Worm (Caenorhabditis elegans) whole organism, late embryonic: ENCODE measurements around the gene nstp-8.

ENCODE experiments used
- C08G9.2 ChIP-seq: sonication (generic microtip); optimal IDR thresholded peaks from 2 replicates; lab custom pipeline; 2016; ENCODE audit warnings: mild to moderate bottlenecking, missing genetic modification characterization, moderate library complexity, missing compliant biosample characterization
- T23F11.4 ChIP-seq: fragments of 200-800 bp; sonication (Bioruptor generic); optimal IDR thresholded peaks from 2 replicates; lab custom pipeline; 2018; ENCODE audit warnings: mild to moderate bottlenecking, missing genetic modification characterization, missing compliant biosample characterization
- ahr-1 ChIP-seq: sonication (generic microtip); optimal IDR thresholded peaks from 2 replicates; lab custom pipeline; 2016; ENCODE audit warnings: missing genetic modification characterization, missing compliant biosample characterization
- ceh-19 ChIP-seq: fragments of 200-800 bp; sonication (Bioruptor generic); optimal IDR thresholded peaks from 2 replicates; lab custom pipeline; 2018; ENCODE audit warnings: mild to moderate bottlenecking, missing genetic modification characterization, missing compliant biosample characterization
- ceh-34 ChIP-seq: sonication (generic microtip); optimal IDR thresholded peaks from 2 replicates; lab custom pipeline; 2016; ENCODE audit warnings: mild to moderate bottlenecking, missing genetic modification characterization, missing compliant biosample characterization
- elt-2 ChIP-seq: sonication (generic microtip); optimal IDR thresholded peaks from 2 replicates; lab custom pipeline; 2016; ENCODE audit warnings: missing genetic modification reagents, missing genetic modification characterization, missing compliant biosample characterization
- elt-4 ChIP-seq: sonication (generic microtip); optimal IDR thresholded peaks from 2 replicates; lab custom pipeline; 2016; ENCODE audit warnings: missing genetic modification characterization, missing compliant biosample characterization
- eyg-1 ChIP-seq: sonication (generic microtip); optimal IDR thresholded peaks from 2 replicates; lab custom pipeline; 2016; ENCODE audit warnings: missing genotype, missing genetic modification characterization, missing compliant biosample characterization
- gmeb-2 ChIP-seq: sonication (generic microtip); optimal IDR thresholded peaks from 2 replicates; lab custom pipeline; 2016; ENCODE audit warnings: missing genetic modification characterization, inconsistent platforms, missing compliant biosample characterization
- hlh-13 ChIP-seq: fragments of 200-800 bp; sonication (Bioruptor generic); optimal IDR thresholded peaks from 2 replicates; lab custom pipeline; 2018; ENCODE audit warnings: mild to moderate bottlenecking, missing genetic modification characterization, missing compliant biosample characterization
- hlh-6 ChIP-seq: sonication (generic microtip); optimal IDR thresholded peaks from 2 replicates; lab custom pipeline; 2016; ENCODE audit warnings: missing genotype, missing genetic modification characterization, missing compliant biosample characterization
- hlh-8 ChIP-seq: sonication (generic microtip); optimal IDR thresholded peaks from 2 replicates; lab custom pipeline; 2016; ENCODE audit warnings: missing genotype, missing genetic modification characterization, missing compliant biosample characterization
- lin-11 ChIP-seq: fragments of 200-800 bp; sonication (Bioruptor generic); optimal IDR thresholded peaks from 2 replicates; lab custom pipeline; 2018; ENCODE audit warnings: mild to moderate bottlenecking, missing genetic modification characterization, missing compliant biosample characterization
- nhr-11 ChIP-seq: fragments of 150-350 bp; optimal IDR thresholded peaks from 2 replicates; lab custom pipeline; 2014; ENCODE audit warnings: missing biosample characterization, missing genetic modification characterization
- nhr-232 ChIP-seq: sonication (generic microtip); optimal IDR thresholded peaks from 2 replicates; lab custom pipeline; 2016; ENCODE audit warnings: missing genetic modification characterization, missing compliant biosample characterization
- pag-3 ChIP-seq: sonication (generic microtip); optimal IDR thresholded peaks from 2 replicates; lab custom pipeline; 2016; ENCODE audit warnings: missing compliant biosample characterization, missing genetic modification characterization, borderline replicate concordance
- pha-2 ChIP-seq: sonication (generic microtip); optimal IDR thresholded peaks from 2 replicates; lab custom pipeline; 2017; ENCODE audit warnings: mild to moderate bottlenecking, missing genetic modification characterization, missing compliant biosample characterization
- pha-4 ChIP-seq: fragments of 150-350 bp; optimal IDR thresholded peaks from 2 replicates; lab custom pipeline; 2018; ENCODE audit warnings: missing biosample characterization, missing genetic modification reagents, missing genetic modification characterization
- pqm-1 ChIP-seq: sonication (generic microtip); optimal IDR thresholded peaks from 2 replicates; lab custom pipeline; 2016; ENCODE audit warnings: missing genetic modification characterization, missing compliant biosample characterization
- sox-2 ChIP-seq: fragments of 200-800 bp; sonication (Bioruptor generic); IDR thresholded peaks from 2 replicates; pipeline ENCODE4 v1.3.6; 2022; ENCODE audit warnings: missing genetic modification reagents, missing genetic modification characterization, missing compliant biosample characterization
- tbx-2 ChIP-seq: sonication (generic microtip); optimal IDR thresholded peaks from 2 replicates; lab custom pipeline; 2016; ENCODE audit warnings: missing genetic modification characterization, missing compliant biosample characterization
- tbx-7 ChIP-seq: sonication (generic microtip); optimal IDR thresholded peaks from 2 replicates; lab custom pipeline; 2016; ENCODE audit warnings: missing genotype, missing genetic modification characterization, missing compliant biosample characterization
- ttx-3 ChIP-seq: sonication (generic microtip); optimal IDR thresholded peaks from 2 replicates; lab custom pipeline; 2016; ENCODE audit warnings: missing genetic modification reagents, missing genetic modification characterization, missing compliant biosample characterization
- unc-42 ChIP-seq: sonication (generic microtip); optimal IDR thresholded peaks from 2 replicates; lab custom pipeline; 2016; ENCODE audit warnings: missing genotype, missing genetic modification characterization, missing compliant biosample characterization
- unc-55 ChIP-seq: sonication (generic microtip); optimal IDR thresholded peaks from 2 replicates; lab custom pipeline; 2017; ENCODE audit warnings: missing biosample characterization, missing genetic modification reagents, missing genetic modification characterization
- unc-86 ChIP-seq: sonication (generic microtip); optimal IDR thresholded peaks from 2 replicates; lab custom pipeline; 2016; ENCODE audit warnings: missing genetic modification characterization, missing compliant biosample characterization

nstp-8 gene

DNA sequence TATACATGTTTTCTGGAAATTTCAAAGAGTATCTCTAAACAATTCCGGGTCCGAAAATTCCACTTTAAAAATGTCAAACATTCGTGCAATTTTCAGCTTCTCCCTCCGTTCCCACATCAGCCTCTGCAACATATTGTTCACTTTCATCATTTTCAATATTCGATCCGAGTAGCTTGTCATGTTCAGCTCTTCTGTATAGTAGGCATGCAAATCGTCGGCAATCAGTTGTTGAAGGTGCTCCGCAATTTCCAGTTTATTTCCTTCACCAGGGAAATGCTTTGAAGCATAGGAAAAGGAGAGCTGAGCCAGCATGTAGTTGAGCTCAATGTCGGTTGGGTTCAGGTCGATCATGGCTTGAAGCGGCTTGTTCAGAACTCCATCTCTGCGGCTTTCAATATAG lies 49.5 kb downstream of the nstp-8 start:
- no peak for TF ChIP-seq ceh-34 (tag; lab: Kevin White, UChicago)
- TF ChIP-seq elt-2 (tag; lab: Kevin White, UChicago): no peak
- TF ChIP-seq gmeb-2 (tag; lab: Kevin White, UChicago): no peak
- TF ChIP-seq unc-86 (tag; lab: Kevin White, UChicago): no peak
- TF ChIP-seq tbx-7: no peak
- no peak for TF ChIP-seq ttx-3
- no peak for TF ChIP-seq tbx-2 (tag; lab: Kevin White, UChicago)
- no peak for TF ChIP-seq elt-4
- no peak for TF ChIP-seq nhr-232
- no peak for TF ChIP-seq nhr-11 (tag; lab: Kevin White, UChicago)
- no peak for TF ChIP-seq sox-2
- TF ChIP-seq eyg-1 (tag; lab: Kevin White, UChicago): no peak
- TF ChIP-seq unc-55: no peak

DNA sequence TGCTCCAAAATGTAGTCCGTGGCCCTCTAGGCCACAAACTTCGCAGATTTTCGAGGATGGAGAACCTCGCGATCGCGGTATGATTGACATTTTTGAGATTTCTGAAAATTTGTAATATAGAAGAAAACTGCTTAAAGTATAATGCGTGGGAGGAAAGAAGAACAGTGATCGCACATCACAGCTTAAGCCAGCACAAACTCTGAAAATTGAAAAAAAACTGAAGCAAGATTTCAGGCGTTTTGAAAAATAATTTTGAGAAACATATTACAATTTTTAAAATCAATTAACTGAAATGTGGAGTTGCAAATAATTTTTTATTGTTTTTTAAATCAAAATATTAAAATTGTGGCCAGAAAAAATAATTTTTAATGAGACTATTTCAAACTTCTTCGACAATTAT lies 51.5 kb downstream of the nstp-8 start, which contains the start of gene nhr-275:
Gene nhr-275, minus strand, starts transcription at position 101 of the 400 bp plus-strand sequence.
- no peak for TF ChIP-seq sox-2
- TF ChIP-seq ceh-19 (GFP tag; lab: Kevin White, UChicago): no peak
- no peak for TF ChIP-seq ahr-1 (tag; lab: Kevin White, UChicago)
- TF ChIP-seq pha-2: no peak
- no peak for TF ChIP-seq hlh-13 (GFP tag; lab: Kevin White, UChicago)
- TF ChIP-seq hlh-8 (tag; lab: Kevin White, UChicago): no peak
- no peak for TF ChIP-seq C08G9.2
- TF ChIP-seq pag-3 (tag; lab: Kevin White, UChicago): no peak
- no peak for TF ChIP-seq lin-11 (tag; lab: Kevin White, UChicago)
- TF ChIP-seq T23F11.4 (GFP tag; lab: Kevin White, UChicago): no peak
- no peak for TF ChIP-seq pqm-1
- TF ChIP-seq nhr-11 (tag; lab: Kevin White, UChicago): no peak
- TF ChIP-seq pha-4 (tag; lab: Kevin White, UChicago): no peak
- TF ChIP-seq unc-42 (tag; lab: Kevin White, UChicago): no peak
- no peak for TF ChIP-seq hlh-6 (tag; lab: Kevin White, UChicago)
